Fruit fly (Drosophila melanogaster) whole organism, embryonic: ENCODE data around the gene CG32243.

Experiments
- CG10431 ChIP-seq: fragments of 200-800 bp; sonication (Bioruptor generic); optimal IDR thresholded peaks from 3 replicates; lab custom pipeline; 2018; ENCODE audit warnings: missing biosample characterization, mild to moderate bottlenecking, missing genetic modification characterization
- CG10462 ChIP-seq: fragments of 200-800 bp; sonication (Bioruptor generic); optimal IDR thresholded peaks from 2 replicates; lab custom pipeline; 2016; ENCODE audit warnings: missing biosample characterization, missing genetic modification characterization
- CG10565 ChIP-seq: fragments of 200-800 bp; sonication (Bioruptor generic); optimal IDR thresholded peaks from 3 replicates; lab custom pipeline; 2016; ENCODE audit warnings: missing biosample characterization, mild to moderate bottlenecking, missing genetic modification characterization
- CG15479 ChIP-seq: fragments of 200-800 bp; sonication (Bioruptor generic); optimal IDR thresholded peaks from 3 replicates; lab custom pipeline; 2019; ENCODE audit warnings: missing biosample characterization, mild to moderate bottlenecking, missing genetic modification characterization, moderate library complexity
- CG15514 ChIP-seq: fragments of 200-800 bp; sonication (Bioruptor generic); optimal IDR thresholded peaks from 3 replicates; lab custom pipeline; 2017; ENCODE audit warnings: missing biosample characterization, missing genetic modification characterization, mild to moderate bottlenecking, moderate library complexity, missing genetic modification reagents
- CG1602 ChIP-seq: fragments of 200-800 bp; sonication (Bioruptor generic); optimal IDR thresholded peaks from 3 replicates; lab custom pipeline; 2016; ENCODE audit warnings: missing biosample characterization, missing genetic modification characterization
- CG1603 ChIP-seq: fragments of 200-800 bp; sonication (Bioruptor generic); optimal IDR thresholded peaks from 2 replicates; lab custom pipeline; 2019; ENCODE audit warnings: missing biosample characterization, mild to moderate bottlenecking, missing genetic modification characterization, moderate library complexity
- CG16863 ChIP-seq: fragments of 200-800 bp; sonication (Bioruptor generic); optimal IDR thresholded peaks from 3 replicates; lab custom pipeline; 2016; ENCODE audit warnings: missing biosample characterization, missing genetic modification characterization
- CG17568 ChIP-seq: fragments of 200-800 bp; sonication (Bioruptor generic); optimal IDR thresholded peaks from 2 replicates; lab custom pipeline; 2018; ENCODE audit warnings: missing biosample characterization, mild to moderate bottlenecking, missing genetic modification characterization, moderate library complexity
- CG17612 ChIP-seq: fragments of 200-800 bp; sonication (Bioruptor generic); IDR thresholded peaks from 2 replicates; pipeline ENCODE4 v1.3.6; 2022; ENCODE audit warnings: missing biosample characterization, missing genetic modification characterization
- CG2202 ChIP-seq: fragments of 200-800 bp; sonication (Bioruptor generic); optimal IDR thresholded peaks from 2 replicates; lab custom pipeline; 2018; ENCODE audit warnings: missing biosample characterization, mild to moderate bottlenecking, missing genetic modification characterization
- CG33557 ChIP-seq: fragments of 200-800 bp; sonication (Bioruptor generic); optimal IDR thresholded peaks from 2 replicates; lab custom pipeline; 2019; ENCODE audit warnings: missing biosample characterization, mild to moderate bottlenecking, missing genetic modification characterization, moderate library complexity
- CG34376 ChIP-seq: fragments of 200-800 bp; sonication (Bioruptor generic); optimal IDR thresholded peaks from 2 replicates; lab custom pipeline; 2018; ENCODE audit warnings: missing biosample characterization, mild to moderate bottlenecking, missing genetic modification characterization
- CG34422 ChIP-seq: fragments of 200-800 bp; sonication (Bioruptor generic); IDR thresholded peaks from 3 replicates; pipeline ENCODE4 v1.3.6; 2022; ENCODE audit warnings: missing biosample characterization, missing genetic modification characterization
- CG3847 ChIP-seq: fragments of 200-800 bp; sonication (Bioruptor generic); IDR thresholded peaks from 2 replicates; pipeline ENCODE4 v1.3.6; 2022; ENCODE audit warnings: missing biosample characterization, missing genetic modification characterization
- CG4282 ChIP-seq: fragments of 200-800 bp; sonication (Bioruptor generic); optimal IDR thresholded peaks from 2 replicates; lab custom pipeline; 2016; ENCODE audit warnings: missing biosample characterization, missing genetic modification characterization
- CG6175 ChIP-seq: fragments of 200-800 bp; sonication (Bioruptor generic); IDR thresholded peaks from 3 replicates; pipeline ENCODE4 v1.3.6; 2022; ENCODE audit warnings: missing biosample characterization, missing genetic modification characterization
- CG6854 ChIP-seq: fragments of 200-800 bp; sonication (Bioruptor generic); optimal IDR thresholded peaks from 3 replicates; lab custom pipeline; 2017; ENCODE audit warnings: missing biosample characterization, mild to moderate bottlenecking, missing genetic modification characterization
- CG7839 ChIP-seq: fragments of 200-800 bp; sonication (Bioruptor generic); optimal IDR thresholded peaks from 3 replicates; lab custom pipeline; 2018; ENCODE audit warnings: missing biosample characterization, mild to moderate bottlenecking, missing genetic modification characterization, moderate library complexity
- CG8359 ChIP-seq: fragments of 200-800 bp; sonication (Bioruptor generic); optimal IDR thresholded peaks from 2 replicates; lab custom pipeline; 2017; ENCODE audit warnings: missing biosample characterization, mild to moderate bottlenecking, missing genetic modification characterization, borderline replicate concordance
- CG9215 ChIP-seq: fragments of 200-800 bp; sonication (Bioruptor generic); IDR thresholded peaks from 2 replicates; pipeline ENCODE4 v1.3.6; 2022; ENCODE audit warnings: missing biosample characterization, missing genetic modification characterization
- CG9797 ChIP-seq: fragments of 200-800 bp; sonication (Bioruptor generic); optimal IDR thresholded peaks from 3 replicates; lab custom pipeline; 2018; ENCODE audit warnings: missing biosample characterization, mild to moderate bottlenecking, missing genetic modification characterization
- CG9932 ChIP-seq: fragments of 200-800 bp; sonication (Bioruptor generic); IDR thresholded peaks from 2 replicates; pipeline ENCODE4 v1.3.6; 2022; ENCODE audit warnings: missing biosample characterization, missing genetic modification characterization
- Deaf1 ChIP-seq: fragments of 200-800 bp; optimal IDR thresholded peaks from 3 replicates; lab custom pipeline; 2019; ENCODE audit warnings: missing biosample characterization, mild to moderate bottlenecking, missing genetic modification characterization, moderate library complexity
- E2f1 ChIP-seq: fragments of 200-800 bp; sonication (Bioruptor generic); IDR thresholded peaks from 2 replicates; pipeline ENCODE4 v1.3.6; 2022; ENCODE audit warnings: missing biosample characterization, missing genetic modification characterization
- E2f2 ChIP-seq: fragments of 200-800 bp; sonication (Bioruptor generic); IDR thresholded peaks from 2 replicates; pipeline ENCODE4 v1.3.6; 2022; ENCODE audit warnings: missing biosample characterization, missing genetic modification characterization
- ERR ChIP-seq: fragments of 200-800 bp; sonication (Bioruptor generic); optimal IDR thresholded peaks from 2 replicates; lab custom pipeline; 2016; ENCODE audit warnings: missing biosample characterization, missing genetic modification characterization
- Ets97D ChIP-seq: fragments of 200-800 bp; sonication (Bioruptor generic); optimal IDR thresholded peaks from 3 replicates; lab custom pipeline; 2016; ENCODE audit warnings: missing biosample characterization, missing genetic modification characterization
- H15 ChIP-seq: fragments of 200-800 bp; sonication (Bioruptor generic); IDR thresholded peaks from 3 replicates; pipeline ENCODE4 v1.3.6; 2022; ENCODE audit warnings: missing biosample characterization, missing genetic modification characterization
- HmgZ ChIP-seq: fragments of 200-800 bp; sonication (Bioruptor generic); optimal IDR thresholded peaks from 2 replicates; lab custom pipeline; 2018; ENCODE audit warnings: missing biosample characterization, mild to moderate bottlenecking, missing genetic modification characterization
- MTF-1 ChIP-seq: fragments of 200-800 bp; sonication (Bioruptor generic); optimal IDR thresholded peaks from 2 replicates; lab custom pipeline; 2018; ENCODE audit warnings: missing biosample characterization, mild to moderate bottlenecking, missing genetic modification characterization, borderline replicate concordance
- Rfx ChIP-seq: fragments of 200-800 bp; sonication (Bioruptor generic); IDR thresholded peaks from 2 replicates; pipeline ENCODE4 v1.3.6; 2022; ENCODE audit warnings: missing biosample characterization, missing genetic modification characterization
- cato ChIP-seq: fragments of 200-800 bp; sonication (Bioruptor generic); optimal IDR thresholded peaks from 2 replicates; lab custom pipeline; 2016; ENCODE audit warnings: missing biosample characterization, missing genetic modification characterization, borderline replicate concordance
- crol ChIP-seq: fragments of 200-800 bp; sonication (Bioruptor generic); IDR thresholded peaks from 2 replicates; pipeline ENCODE4 v1.3.6; 2022; ENCODE audit warnings: missing biosample characterization, missing genetic modification characterization
- crp ChIP-seq, 2 experiments: fragments of 200-800 bp; sonication (Bioruptor generic); optimal IDR thresholded peaks; 2 replicates in 1 of 2; 3 replicates in 1 of 2; lab custom pipeline; 2017; ENCODE audit warnings: missing biosample characterization in 2 of 2, missing genetic modification characterization in 2 of 2, mild to moderate bottlenecking in 1 of 2, moderate library complexity in 1 of 2
- dan ChIP-seq: fragments of 200-800 bp; sonication (Bioruptor generic); IDR thresholded peaks from 2 replicates; pipeline ENCODE4 v1.3.6; 2022; ENCODE audit warnings: missing biosample characterization, missing genetic modification characterization
- dmrt99B ChIP-seq: fragments of 200-800 bp; sonication (Bioruptor generic); optimal IDR thresholded peaks from 2 replicates; lab custom pipeline; 2018; ENCODE audit warnings: missing biosample characterization, mild to moderate bottlenecking, missing genetic modification characterization, moderate library complexity
- dpn ChIP-seq, 2 experiments: fragments of 200-800 bp; sonication (Bioruptor generic); optimal IDR thresholded peaks; 3 replicates each; lab custom pipeline; 2016; ENCODE audit warnings: missing biosample characterization in 2 of 2, missing genetic modification characterization in 2 of 2
- ems ChIP-seq: fragments of 200-800 bp; sonication (Bioruptor generic); optimal IDR thresholded peaks from 3 replicates; lab custom pipeline; 2016; ENCODE audit warnings: missing biosample characterization, missing genetic modification characterization
- eyg ChIP-seq: fragments of 200-800 bp; sonication (Bioruptor generic); optimal IDR thresholded peaks from 3 replicates; lab custom pipeline; 2016; ENCODE audit warnings: missing biosample characterization, missing genetic modification characterization
- fru ChIP-seq: fragments of >200 bp; optimal IDR thresholded peaks from 2 replicates; lab custom pipeline; 2017
- hkb ChIP-seq, 2 experiments: fragments of 200-800 bp in 1 of 2; fragments of >200 bp in 1 of 2; sonication (Bioruptor generic) in 1 of 2; IDR thresholded peaks in 1 of 2; optimal IDR thresholded peaks in 1 of 2; 2 replicates each; pipeline versions ENCODE4 v1.3.6 to Lab custom; 2017 to 2022; ENCODE audit warnings: missing biosample characterization in 1 of 2, missing genetic modification characterization in 1 of 2
- mam ChIP-seq: fragments of 200-800 bp; sonication (Bioruptor generic); optimal IDR thresholded peaks from 3 replicates; lab custom pipeline; 2016; ENCODE audit warnings: missing biosample characterization, missing genetic modification characterization
- oc ChIP-seq: fragments of 200-800 bp; sonication (Bioruptor generic); optimal IDR thresholded peaks from 2 replicates; lab custom pipeline; 2018; ENCODE audit warnings: missing biosample characterization, mild to moderate bottlenecking, missing genetic modification characterization, moderate library complexity
- pan ChIP-seq, 4 experiments: fragments of >200 bp in 3 of 4; fragments of 200-800 bp in 1 of 4; sonication (Bioruptor generic) in 1 of 4; optimal IDR thresholded peaks in 3 of 4; IDR thresholded peaks in 1 of 4; 2 replicates each; pipeline versions ENCODE4 v1.3.6 to Lab custom; 2017 to 2022; ENCODE audit warnings: missing biosample characterization in 2 of 4, missing genetic modification characterization in 2 of 4, mixed read lengths in 1 of 4
- pros ChIP-seq: fragments of 200-800 bp; sonication (Bioruptor generic); optimal IDR thresholded peaks from 3 replicates; lab custom pipeline; 2019; ENCODE audit warnings: missing biosample characterization, mild to moderate bottlenecking, missing genetic modification characterization, moderate library complexity
- ro ChIP-seq: fragments of 200-800 bp; sonication (Bioruptor generic); IDR thresholded peaks from 2 replicates; pipeline ENCODE4 v1.3.6; 2022; ENCODE audit warnings: missing biosample characterization, missing genetic modification characterization
- sc ChIP-seq, 3 experiments: fragments of >200 bp in 2 of 3; fragments of 200-800 bp in 1 of 3; sonication (Bioruptor generic) in 1 of 3; optimal IDR thresholded peaks; 2 replicates in 2 of 3; 3 replicates in 1 of 3; lab custom pipeline; 2017; ENCODE audit warnings: mild to moderate bottlenecking in 1 of 3, missing biosample characterization in 1 of 3, missing genetic modification characterization in 1 of 3, missing genetic modification reagents in 1 of 3
- unc-4 ChIP-seq: fragments of 200-800 bp; sonication (Bioruptor generic); IDR thresholded peaks from 2 replicates; pipeline ENCODE4 v1.3.6; 2022; ENCODE audit warnings: missing biosample characterization, missing genetic modification characterization; ENCODE audit not compliant: partially characterized antibody

The CG32243 gene

dm6 chr3L:4490702-4491243, 50.3 kb downstream of the CG32243 start, which contains the start of gene CG13722 (continued):
- no peak for TF ChIP-seq sc (optimal IDR thresholded peaks at IDR 0.05; lab: Kevin White, UChicago)
- TF ChIP-seq sc (GFP tag; optimal IDR thresholded peaks at IDR 0.05; lab: Kevin White, UChicago): no peak
- no peak for TF ChIP-seq unc-4
- TF ChIP-seq CG9797 (GFP tag; lab: Kevin White, UChicago): no peak
- TF ChIP-seq mam (GFP tag; lab: Kevin White, UChicago): no peak
- 0 out of 2 replicates have a peak, but pooled peaks have one; percentile 13 for TF ChIP-seq E2f2 (GFP tag; lab: Robert Waterston, UW)
- no peak for TF ChIP-seq fru (lab: Kevin White, UChicago)
- TF ChIP-seq eyg (GFP tag; lab: Kevin White, UChicago): no peak
- no peak for TF ChIP-seq CG6175 (GFP tag; lab: Robert Waterston, UW)
- no peak for TF ChIP-seq CG2202 (tag; lab: Kevin White, UChicago)
- TF ChIP-seq CG1602 (GFP tag; lab: Kevin White, UChicago): no peak
- no peak for TF ChIP-seq oc (tag; lab: Kevin White, UChicago)
- no peak for TF ChIP-seq dmrt99B (tag; lab: Kevin White, UChicago)
- no peak for TF ChIP-seq CG34376 (GFP tag; lab: Kevin White, UChicago)
- peak; percentile 93 for TF ChIP-seq Deaf1
- no peak for TF ChIP-seq CG7839 (tag; lab: Kevin White, UChicago)
- TF ChIP-seq CG10431: no peak
- TF ChIP-seq cato (GFP tag; lab: Kevin White, UChicago): no peak
- TF ChIP-seq E2f1: no peak
- TF ChIP-seq CG9215 (GFP tag; lab: Robert Waterston, UW): no peak
- TF ChIP-seq crol (GFP tag; lab: Robert Waterston, UW): 0 out of 2 replicates have a peak, but pooled peaks have one; percentile 47
- TF ChIP-seq CG10462 (GFP tag; lab: Kevin White, UChicago): no peak
- TF ChIP-seq pros (GFP tag; lab: Kevin White, UChicago): no peak
- no peak for TF ChIP-seq ERR (GFP tag; lab: Kevin White, UChicago)
- TF ChIP-seq CG15514 (GFP tag; lab: Kevin White, UChicago): no peak
- peak; percentile 99 for TF ChIP-seq CG8359 (GFP tag; lab: Kevin White, UChicago)
- TF ChIP-seq crp (GFP tag; optimal IDR thresholded peaks at IDR 0.05; lab: Kevin White, UChicago): no peak
- TF ChIP-seq CG17568 (GFP tag; lab: Kevin White, UChicago): no peak
- 0 out of 3 replicates have a peak, but pooled peaks have one; percentile 34 for TF ChIP-seq H15 (GFP tag; lab: Robert Waterston, UW)
- TF ChIP-seq CG17612 (GFP tag; lab: Robert Waterston, UW): no peak
- no peak for TF ChIP-seq Ets97D (GFP tag; lab: Kevin White, UChicago)
- TF ChIP-seq CG10565 (GFP tag; lab: Kevin White, UChicago): no peak
- 0 out of 3 replicates have a peak, but pooled peaks have one; percentile 15 for TF ChIP-seq CG34422 (GFP tag; lab: Robert Waterston, UW)
- TF ChIP-seq ro: no peak
- TF ChIP-seq Rfx (GFP tag; lab: Robert Waterston, UW): 0 out of 2 replicates have a peak, but pooled peaks have one; percentile 18
- TF ChIP-seq CG3847 (GFP tag; lab: Robert Waterston, UW): no peak
- TF ChIP-seq CG16863 (GFP tag; lab: Kevin White, UChicago): no peak
- no peak for TF ChIP-seq CG1603 (tag; lab: Kevin White, UChicago)
- no peak for TF ChIP-seq CG4282
- TF ChIP-seq MTF-1 (GFP tag; lab: Kevin White, UChicago): no peak
- no peak for TF ChIP-seq CG9932 (GFP tag; lab: Robert Waterston, UW)
- no peak for TF ChIP-seq dan (GFP tag; lab: Robert Waterston, UW)
- no peak for TF ChIP-seq ems (GFP tag; lab: Kevin White, UChicago)
- no peak for TF ChIP-seq dpn (GFP tag; optimal IDR thresholded peaks at IDR 0.05; lab: Kevin White, UChicago)
- TF ChIP-seq CG15479 (GFP tag; lab: Kevin White, UChicago): no peak
- no peak for TF ChIP-seq HmgZ
- TF ChIP-seq CG6854 (GFP tag; lab: Kevin White, UChicago): no peak
- no peak for TF ChIP-seq hkb (optimal IDR thresholded peaks at IDR 0.05; lab: Kevin White, UChicago)
- TF ChIP-seq hkb (GFP tag; IDR thresholded peaks at IDR 0.05; lab: Robert Waterston, UW): no peak
- no peak for TF ChIP-seq CG33557 (GFP tag; lab: Kevin White, UChicago)
- TF ChIP-seq pan (optimal IDR thresholded peaks at IDR 0.05; lab: Kevin White, UChicago): no peak
- TF ChIP-seq pan (GFP tag; optimal IDR thresholded peaks at IDR 0.05 in 1 of 2, IDR thresholded peaks at IDR 0.05 in 1 of 2): peak in 1 of 2 experiments; percentile 15
